Worm (Caenorhabditis elegans) whole organism, L4 larva: ENCODE data around the gene Y48A6C.4.

Experiments
- Y5F2A.4 ChIP-seq: fragments of 200-800 bp; sonication (Bioruptor generic); optimal IDR thresholded peaks from 2 replicates; lab custom pipeline; 2018; ENCODE audit warnings: mild to moderate bottlenecking, missing genetic modification characterization, missing compliant biosample characterization
- aha-1 ChIP-seq: fragments of 150-350 bp; peaks from one replicate; lab custom pipeline; 2014; ENCODE audit warnings: missing biosample characterization, missing genetic modification characterization
- ceh-28 ChIP-seq: fragments of 150-350 bp; optimal IDR thresholded peaks from 2 replicates; lab custom pipeline; 2014; ENCODE audit warnings: missing biosample characterization, missing genetic modification reagents, missing genetic modification characterization
- fkh-10 ChIP-seq: fragments of 150-350 bp; optimal IDR thresholded peaks from 2 replicates; lab custom pipeline; 2014; ENCODE audit warnings: missing biosample characterization, missing genetic modification reagents, missing genetic modification characterization
- lir-3 ChIP-seq: sonication (generic microtip); optimal IDR thresholded peaks from 2 replicates; lab custom pipeline; 2016; ENCODE audit warnings: mild to moderate bottlenecking, missing genetic modification characterization, missing compliant biosample characterization
- rbr-2 ChIP-seq: sonication (generic microtip); optimal IDR thresholded peaks from 2 replicates; lab custom pipeline; 2016; ENCODE audit warnings: missing genotype, missing genetic modification characterization, missing compliant biosample characterization

- TF ChIP-seq rbr-2 (no peak), fkh-10 (GFP tag; lab: Kevin White, UChicago) (no peak), aha-1 (tag; lab: Kevin White, UChicago) (peak; percentile 63), Y5F2A.4 (GFP tag; lab: Kevin White, UChicago) (no peak), ceh-28 (tag; lab: Kevin White, UChicago) (no peak), lir-3 (tag; lab: Kevin White, UChicago) (no peak)
Observed at ce11 chrIII:11090112-11090648, 29.4 kb upstream of the Y48A6C.4 start.
